Fruit fly (Drosophila melanogaster) whole organism, embryonic: ENCODE results near the gene CG9986.

Source experiments
- Awh ChIP-seq: fragments of 200-800 bp; sonication (Bioruptor generic); IDR thresholded peaks from 2 replicates; pipeline ENCODE4, ENCODE4 v1.3.6; 2022; ENCODE audit warnings: missing biosample characterization, missing genetic modification characterization
- BEAF-32 ChIP-seq: fragments of 200-800 bp; sonication (Bioruptor generic); optimal IDR thresholded peaks from 3 replicates; lab custom pipeline; 2017; ENCODE audit warnings: missing biosample characterization, missing genetic modification characterization, mild to moderate bottlenecking, moderate library complexity, missing genetic modification reagents
- Blimp-1 ChIP-seq: fragments of 200-800 bp; sonication (Bioruptor generic); optimal IDR thresholded peaks from 3 replicates; lab custom pipeline; 2018; ENCODE audit warnings: missing biosample characterization, missing genetic modification characterization, mild to moderate bottlenecking, moderate library complexity, missing genetic modification reagents
- CG10147 ChIP-seq: fragments of 200-800 bp; sonication (Bioruptor generic); optimal IDR thresholded peaks from 2 replicates; lab custom pipeline; 2019; ENCODE audit warnings: missing biosample characterization, mild to moderate bottlenecking, missing genetic modification characterization, moderate library complexity
- CG1024 ChIP-seq: fragments of 200-800 bp; sonication (Bioruptor generic); IDR thresholded peaks from 2 replicates; pipeline ENCODE4 v1.3.6; 2022; ENCODE audit warnings: missing biosample characterization, missing genetic modification characterization
- CG11085 ChIP-seq: fragments of 200-800 bp; sonication (Bioruptor generic); IDR thresholded peaks from 2 replicates; pipeline ENCODE4 v1.3.6; 2022; ENCODE audit warnings: missing biosample characterization, missing genetic modification characterization
- CG11504 ChIP-seq: fragments of 200-800 bp; sonication (Bioruptor generic); optimal IDR thresholded peaks from 3 replicates; lab custom pipeline; 2019; ENCODE audit warnings: missing biosample characterization, mild to moderate bottlenecking, missing genetic modification characterization, moderate library complexity
- CG11695 ChIP-seq: fragments of 200-800 bp; sonication (Bioruptor generic); IDR thresholded peaks from 3 replicates; pipeline ENCODE4 v1.3.6; 2022; ENCODE audit warnings: missing biosample characterization, missing genetic modification characterization
- CG11723 ChIP-seq: fragments of 200-800 bp; sonication (Bioruptor generic); optimal IDR thresholded peaks from 2 replicates; lab custom pipeline; 2017; ENCODE audit warnings: missing biosample characterization, mild to moderate bottlenecking, missing genetic modification characterization
- CG12236 ChIP-seq: fragments of 200-800 bp; sonication (Bioruptor generic); optimal IDR thresholded peaks from 2 replicates; lab custom pipeline; 2016; ENCODE audit warnings: missing biosample characterization, missing genetic modification characterization
- CG18764 ChIP-seq: fragments of 200-800 bp; sonication (Bioruptor generic); optimal IDR thresholded peaks from 3 replicates; lab custom pipeline; 2016; ENCODE audit warnings: missing biosample characterization, missing genetic modification characterization
- CG33213 ChIP-seq: fragments of 200-800 bp; sonication (Bioruptor generic); optimal IDR thresholded peaks from 3 replicates; lab custom pipeline; 2016; ENCODE audit warnings: missing biosample characterization, missing genetic modification characterization
- CG3847 ChIP-seq: fragments of 200-800 bp; sonication (Bioruptor generic); IDR thresholded peaks from 2 replicates; pipeline ENCODE4 v1.3.6; 2022; ENCODE audit warnings: missing biosample characterization, missing genetic modification characterization
- CG5180 ChIP-seq: fragments of 200-800 bp; sonication (Bioruptor generic); optimal IDR thresholded peaks from 3 replicates; lab custom pipeline; 2017; ENCODE audit warnings: missing biosample characterization, missing genetic modification characterization, mild to moderate bottlenecking, moderate library complexity, missing genetic modification reagents
- CG6683 ChIP-seq: fragments of 200-800 bp; sonication (Bioruptor generic); optimal IDR thresholded peaks from 2 replicates; lab custom pipeline; 2017; ENCODE audit warnings: missing biosample characterization, mild to moderate bottlenecking, missing genetic modification characterization, missing genetic modification reagents
- CG7786 ChIP-seq: fragments of 200-800 bp; sonication (Bioruptor generic); optimal IDR thresholded peaks from 2 replicates; lab custom pipeline; 2016; ENCODE audit warnings: missing biosample characterization, missing genetic modification characterization
- CG7987 ChIP-seq: fragments of 200-800 bp; sonication (Bioruptor generic); optimal IDR thresholded peaks from 2 replicates; lab custom pipeline; 2018; ENCODE audit warnings: missing biosample characterization, mild to moderate bottlenecking, missing genetic modification characterization, moderate library complexity
- D19B ChIP-seq: fragments of 200-800 bp; sonication (Bioruptor generic); optimal IDR thresholded peaks from 2 replicates; lab custom pipeline; 2017; ENCODE audit warnings: missing biosample characterization, mild to moderate bottlenecking, missing genetic modification characterization
- Dfd ChIP-seq, 2 experiments: fragments of >200 bp; optimal IDR thresholded peaks; 2 replicates each; lab custom pipeline; 2017; ENCODE audit warnings: missing biosample characterization in 2 of 2, missing genetic modification characterization in 2 of 2
- Drgx ChIP-seq: fragments of 200-800 bp; sonication (Bioruptor generic); IDR thresholded peaks from 2 replicates; pipeline ENCODE4 v1.3.6; 2022; ENCODE audit warnings: missing biosample characterization, missing genetic modification characterization
- Fer1 ChIP-seq: fragments of 200-800 bp; sonication (Bioruptor generic); optimal IDR thresholded peaks from 2 replicates; lab custom pipeline; 2017; ENCODE audit warnings: missing biosample characterization, mild to moderate bottlenecking, missing genetic modification characterization
- Gug ChIP-seq: fragments of 200-800 bp; sonication (Bioruptor generic); IDR thresholded peaks from 4 replicates; pipeline ENCODE4 v1.3.6; 2022; ENCODE audit warnings: missing biosample characterization, missing genetic modification characterization
- HHEX ChIP-seq: fragments of 200-800 bp; sonication (Bioruptor generic); optimal IDR thresholded peaks from 3 replicates; lab custom pipeline; 2017; ENCODE audit warnings: missing biosample characterization, mild to moderate bottlenecking, missing genetic modification characterization, missing genetic modification reagents
- HLH4C ChIP-seq: fragments of 200-800 bp; sonication (Bioruptor generic); IDR thresholded peaks from 3 replicates; pipeline ENCODE4 v1.3.6; 2022; ENCODE audit warnings: missing biosample characterization, missing genetic modification characterization; ENCODE audit not compliant: partially characterized antibody
- Hmr ChIP-seq: fragments of 200-800 bp; sonication (Bioruptor generic); optimal IDR thresholded peaks from 3 replicates; lab custom pipeline; 2017; ENCODE audit warnings: mild to moderate bottlenecking, missing biosample characterization, missing genetic modification reagents, missing genetic modification characterization
- MBD-R2 ChIP-seq: fragments of 200-800 bp; sonication (Bioruptor generic); IDR thresholded peaks from 2 replicates; pipeline ENCODE4 v1.3.6; 2022; ENCODE audit warnings: missing biosample characterization, missing genetic modification characterization
- Mad ChIP-seq: fragments of 200-800 bp; sonication (Bioruptor generic); optimal IDR thresholded peaks from 2 replicates; lab custom pipeline; 2016; ENCODE audit warnings: missing biosample characterization, missing genetic modification characterization
- Med ChIP-seq: fragments of 200-800 bp; sonication (Bioruptor generic); peaks from one replicate; lab custom pipeline; 2016; ENCODE audit warnings: missing biosample characterization, missing genetic modification characterization, mild to moderate bottlenecking, inconsistent platforms, moderate library complexity
- Poxn ChIP-seq: fragments of 200-800 bp; sonication (Bioruptor generic); IDR thresholded peaks from 2 replicates; pipeline ENCODE4 v1.3.6; 2022; ENCODE audit warnings: missing biosample characterization, missing genetic modification characterization
- Rfx ChIP-seq: fragments of 200-800 bp; sonication (Bioruptor generic); IDR thresholded peaks from 2 replicates; pipeline ENCODE4 v1.3.6; 2022; ENCODE audit warnings: missing biosample characterization, missing genetic modification characterization
- abd-A ChIP-seq: fragments of 200-800 bp; sonication (Bioruptor generic); optimal IDR thresholded peaks from 3 replicates; lab custom pipeline; 2019; ENCODE audit warnings: missing biosample characterization, mild to moderate bottlenecking, missing genetic modification characterization, moderate library complexity
- aop ChIP-seq: fragments of 200-800 bp; sonication (Bioruptor generic); IDR thresholded peaks from 2 replicates; pipeline ENCODE4 v1.3.6; 2022; ENCODE audit warnings: missing biosample characterization, missing genetic modification characterization
- cad ChIP-seq: fragments of >200 bp; optimal IDR thresholded peaks from 2 replicates; lab custom pipeline; 2017; ENCODE audit warnings: missing biosample characterization, missing genetic modification characterization
- chif ChIP-seq, 2 experiments: fragments of 200-800 bp; sonication (Bioruptor generic); optimal IDR thresholded peaks; 3 replicates each; lab custom pipeline; 2016; ENCODE audit warnings: missing biosample characterization in 2 of 2, missing genetic modification characterization in 2 of 2
- corto ChIP-seq: fragments of 200-800 bp; sonication (Bioruptor generic); optimal IDR thresholded peaks from 2 replicates; lab custom pipeline; 2016; ENCODE audit warnings: missing biosample characterization, mild to moderate bottlenecking, missing genetic modification characterization, moderate library complexity
- da ChIP-seq: fragments of 200-800 bp; sonication (Bioruptor generic); optimal IDR thresholded peaks from 2 replicates; lab custom pipeline; 2016; ENCODE audit warnings: missing biosample characterization, missing genetic modification characterization
- dpn ChIP-seq, 2 experiments: fragments of 200-800 bp; sonication (Bioruptor generic); optimal IDR thresholded peaks; 3 replicates each; lab custom pipeline; 2016; ENCODE audit warnings: missing biosample characterization in 2 of 2, missing genetic modification characterization in 2 of 2
- fd64A ChIP-seq: fragments of 200-800 bp; sonication (Bioruptor generic); optimal IDR thresholded peaks from 3 replicates; lab custom pipeline; 2018; ENCODE audit warnings: missing biosample characterization, mild to moderate bottlenecking, missing genetic modification characterization
- gsb-n ChIP-seq: fragments of 200-800 bp; sonication (Bioruptor generic); optimal IDR thresholded peaks from 3 replicates; lab custom pipeline; 2018; ENCODE audit warnings: missing biosample characterization, mild to moderate bottlenecking, missing genetic modification characterization
- nmo ChIP-seq: fragments of 200-800 bp; sonication (Bioruptor generic); optimal IDR thresholded peaks from 2 replicates; lab custom pipeline; 2018; ENCODE audit warnings: missing biosample characterization, mild to moderate bottlenecking, missing genetic modification characterization, moderate library complexity
- pan ChIP-seq, 4 experiments: fragments of >200 bp in 3 of 4; fragments of 200-800 bp in 1 of 4; sonication (Bioruptor generic) in 1 of 4; optimal IDR thresholded peaks in 3 of 4; IDR thresholded peaks in 1 of 4; 2 replicates each; pipeline versions ENCODE4 v1.3.6 to Lab custom; 2017 to 2022; ENCODE audit warnings: missing biosample characterization in 2 of 4, missing genetic modification characterization in 2 of 4, mixed read lengths in 1 of 4
- psq ChIP-seq: fragments of 200-800 bp; sonication (Bioruptor generic); optimal IDR thresholded peaks from 2 replicates; lab custom pipeline; 2017; ENCODE audit warnings: missing biosample characterization, missing genetic modification characterization
- repo ChIP-seq: fragments of 200-800 bp; sonication (Bioruptor generic); optimal IDR thresholded peaks from 2 replicates; lab custom pipeline; 2016; ENCODE audit warnings: missing biosample characterization, missing genetic modification characterization
- schlank ChIP-seq: fragments of 200-800 bp; sonication (Bioruptor generic); optimal IDR thresholded peaks from 2 replicates; lab custom pipeline; 2018; ENCODE audit warnings: missing biosample characterization, mild to moderate bottlenecking, missing genetic modification characterization
- slou ChIP-seq: fragments of 200-800 bp; sonication (Bioruptor generic); optimal IDR thresholded peaks from 3 replicates; lab custom pipeline; 2016; ENCODE audit warnings: missing biosample characterization, missing genetic modification characterization
- sqz ChIP-seq: fragments of 200-800 bp; sonication (Bioruptor generic); optimal IDR thresholded peaks from 3 replicates; lab custom pipeline; 2018; ENCODE audit warnings: missing biosample characterization, mild to moderate bottlenecking, missing genetic modification characterization
- ttk ChIP-seq: fragments of 200-800 bp; sonication (Bioruptor generic); IDR thresholded peaks from 2 replicates; pipeline ENCODE4 v2.1.2; 2022; ENCODE audit warnings: missing biosample characterization, missing genetic modification characterization
- vvl ChIP-seq: fragments of 200-800 bp; sonication (Bioruptor generic); IDR thresholded peaks from 2 replicates; pipeline ENCODE4 v1.3.6; 2022; ENCODE audit warnings: missing biosample characterization, missing genetic modification characterization

Gene CG9986

dm6 chr3R:28585076-28585821 lies 20.6 kb upstream of the CG9986 start, which contains the start of gene fkh (continued):
- peak; percentile 36; the same call in 1 of the 2 replicates for TF ChIP-seq CG11085
- no peak for TF ChIP-seq HLH4C (GFP tag; lab: Robert Waterston, UW)
- no peak for TF ChIP-seq pan (optimal IDR thresholded peaks at IDR 0.05; lab: Kevin White, UChicago)
- peak in 1 of 2 experiments; percentile 77 for TF ChIP-seq pan (GFP tag; optimal IDR thresholded peaks at IDR 0.05 in 1 of 2, IDR thresholded peaks at IDR 0.05 in 1 of 2)
- TF ChIP-seq CG3847 (GFP tag; lab: Robert Waterston, UW), result peak; percentile 53; the same call in 1 of the 2 replicates
- peak; percentile 83 for TF ChIP-seq gsb-n (tag; lab: Kevin White, UChicago)
- peak; percentile 91 for TF ChIP-seq repo (GFP tag; lab: Kevin White, UChicago)
- TF ChIP-seq CG1024, result 0 out of 2 replicates have a peak, but pooled peaks have one; percentile 41
- peak; percentile 72 to 91 for TF ChIP-seq dpn (GFP tag; optimal IDR thresholded peaks at IDR 0.05; lab: Kevin White, UChicago)
- TF ChIP-seq cad (GFP tag; lab: Kevin White, UChicago), result no peak
- peak; percentile 95 for TF ChIP-seq CG33213 (GFP tag; lab: Kevin White, UChicago)
- peak; percentile 65 for TF ChIP-seq slou (GFP tag; lab: Kevin White, UChicago)
- TF ChIP-seq CG5180 (GFP tag; lab: Kevin White, UChicago), result peak; percentile 93
- peak; percentile 82 for TF ChIP-seq da (GFP tag; lab: Kevin White, UChicago)
- peak; percentile 65 for TF ChIP-seq CG11504
- peak; percentile 98 for TF ChIP-seq CG6683 (GFP tag; lab: Kevin White, UChicago)
- peak; percentile 98 for TF ChIP-seq fd64A (GFP tag; lab: Kevin White, UChicago)
- TF ChIP-seq D19B (GFP tag; lab: Kevin White, UChicago), result peak; percentile 78
- peak; percentile 90 for TF ChIP-seq CG18764 (GFP tag; lab: Kevin White, UChicago)
- TF ChIP-seq schlank, result peak; percentile 97
- peak; percentile 92 for TF ChIP-seq CG12236 (GFP tag; lab: Kevin White, UChicago)
- peak; percentile 92 for TF ChIP-seq CG7786 (GFP tag; lab: Kevin White, UChicago)
- TF ChIP-seq nmo, result peak; percentile 25
- TF ChIP-seq Fer1 (GFP tag; lab: Kevin White, UChicago), result peak; percentile 99
- peak; percentile 98 for TF ChIP-seq CG7987 (GFP tag; lab: Kevin White, UChicago)
- peak; percentile 81 for TF ChIP-seq Mad (GFP tag; lab: Kevin White, UChicago)
- TF ChIP-seq Awh (GFP tag; lab: Robert Waterston, UW), result peak; percentile 91
- TF ChIP-seq ttk (GFP tag; lab: Robert Waterston, UW), result peak; percentile 67; the same call in 1 of the 2 replicates
- peak; percentile 85 for TF ChIP-seq CG11695 (GFP tag; lab: Robert Waterston, UW)
- peak; percentile 79 to 83 for TF ChIP-seq chif (GFP tag; optimal IDR thresholded peaks at IDR 0.05; lab: Kevin White, UChicago)
- peak; percentile 72 for TF ChIP-seq Blimp-1 (GFP tag; lab: Kevin White, UChicago)
- TF ChIP-seq CG10147 (GFP tag; lab: Kevin White, UChicago), result peak; percentile 39
- peak; percentile 70 for TF ChIP-seq Drgx (GFP tag; lab: Robert Waterston, UW)
- TF ChIP-seq corto (GFP tag; lab: Kevin White, UChicago), result peak; percentile 3
- no peak for TF ChIP-seq Gug (GFP tag; lab: Robert Waterston, UW)
- peak; percentile 63; the same call in 1 of the 2 replicates for TF ChIP-seq MBD-R2
- no peak for TF ChIP-seq aop (GFP tag; lab: Robert Waterston, UW)
- peak; percentile 99 for TF ChIP-seq Hmr (GFP tag; lab: Kevin White, UChicago)
- peak; percentile 99 for TF ChIP-seq HHEX (GFP tag; lab: Kevin White, UChicago)
- peak; percentile 85 for TF ChIP-seq abd-A
- peak; percentile 83 for TF ChIP-seq sqz (GFP tag; lab: Kevin White, UChicago)
- peak; percentile 33; the same call in 1 of the 2 replicates for TF ChIP-seq Poxn (GFP tag; lab: Robert Waterston, UW)
- TF ChIP-seq vvl (GFP tag; lab: Robert Waterston, UW), result peak; percentile 84
- TF ChIP-seq Med (GFP tag; lab: Kevin White, UChicago), result peak; percentile 99
- peak; percentile 11 for TF ChIP-seq BEAF-32 (GFP tag; lab: Kevin White, UChicago)
- TF ChIP-seq Dfd (GFP tag; optimal IDR thresholded peaks at IDR 0.05; lab: Kevin White, UChicago), result no peak
- TF ChIP-seq CG11723, result peak; percentile 96
- peak; percentile 95 for TF ChIP-seq Rfx (GFP tag; lab: Robert Waterston, UW)
- TF ChIP-seq psq (GFP tag; lab: Kevin White, UChicago), result peak; percentile 53
